Worm (Caenorhabditis elegans) whole organism, L1 larva: ENCODE results near the gene F49F1.14.

ENCODE experiments used
- C34B4.2 ChIP-seq: sonication (generic microtip); optimal IDR thresholded peaks from 2 replicates; lab custom pipeline; 2017; ENCODE audit warnings: mild to moderate bottlenecking, missing genetic modification characterization, missing compliant biosample characterization
- Y116A8C.19 ChIP-seq: sonication (generic microtip); optimal IDR thresholded peaks from 2 replicates; lab custom pipeline; 2016; ENCODE audit warnings: missing compliant biosample characterization, missing genetic modification characterization, borderline replicate concordance
- alr-1 ChIP-seq: fragments of 200-800 bp; sonication (Bioruptor generic); optimal IDR thresholded peaks from 2 replicates; lab custom pipeline; 2018; ENCODE audit warnings: borderline replicate concordance, mild to moderate bottlenecking, missing genetic modification characterization, missing compliant biosample characterization
- ceh-88 ChIP-seq: fragments of 200-800 bp; sonication (Bioruptor generic); IDR thresholded peaks from 2 replicates; pipeline ENCODE4 v1.3.6; 2022; ENCODE audit warnings: missing genetic modification characterization, missing compliant biosample characterization
- ces-1 ChIP-seq: fragments of 150-350 bp; optimal IDR thresholded peaks from 2 replicates; lab custom pipeline; 2014; ENCODE audit warnings: missing biosample characterization, missing genetic modification reagents, missing genetic modification characterization
- efl-3 ChIP-seq: fragments of 200-800 bp; sonication (Bioruptor generic); optimal IDR thresholded peaks from 2 replicates; lab custom pipeline; 2018; ENCODE audit warnings: mild to moderate bottlenecking, missing genetic modification characterization, missing compliant biosample characterization
- fkh-8 ChIP-seq: sonication (generic microtip); optimal IDR thresholded peaks from 2 replicates; lab custom pipeline; 2016; ENCODE audit warnings: mild to moderate bottlenecking, missing genetic modification characterization, missing compliant biosample characterization
- grh-1 ChIP-seq: fragments of 200-800 bp; sonication (Bioruptor generic); IDR thresholded peaks from 2 replicates; pipeline ENCODE4 v1.3.6; 2022; ENCODE audit warnings: missing genetic modification reagents, missing genetic modification characterization, missing compliant biosample characterization
- hpl-2 ChIP-seq: fragments of 150-350 bp; optimal IDR thresholded peaks from 2 replicates; lab custom pipeline; 2014; ENCODE audit warnings: missing biosample characterization, missing genetic modification reagents, missing genetic modification characterization
- jun-1 ChIP-seq: fragments of 150-350 bp; optimal IDR thresholded peaks from 2 replicates; lab custom pipeline; 2014; ENCODE audit warnings: missing biosample characterization, missing genetic modification reagents, missing genetic modification characterization
- lin-14 ChIP-seq: fragments of 200-800 bp; sonication (Bioruptor generic); optimal IDR thresholded peaks from 2 replicates; lab custom pipeline; 2018; ENCODE audit warnings: mild to moderate bottlenecking, missing genetic modification characterization, moderate library complexity, missing compliant biosample characterization
- lin-15B ChIP-seq: fragments of 150-350 bp; sonication (generic microtip); optimal IDR thresholded peaks from 3 replicates; lab custom pipeline; 2014; ENCODE audit warnings: missing biosample characterization, missing genetic modification characterization
- lin-39 ChIP-seq: fragments of 150-350 bp; optimal IDR thresholded peaks from 2 replicates; lab custom pipeline; 2014; ENCODE audit warnings: missing biosample characterization, missing genetic modification reagents, missing genetic modification characterization
- nhr-19 ChIP-seq: fragments of 200-800 bp; sonication (Bioruptor generic); conservative IDR thresholded peaks from 2 replicates; pipeline ENCODE4 v1.3.6; 2022; ENCODE audit warnings: missing genetic modification characterization, missing compliant biosample characterization
- nhr-28 ChIP-seq: fragments of 150-350 bp; optimal IDR thresholded peaks from 2 replicates; lab custom pipeline; 2014; ENCODE audit warnings: missing biosample characterization, missing genetic modification characterization
- nhr-47 ChIP-seq: sonication (generic microtip); optimal IDR thresholded peaks from 2 replicates; lab custom pipeline; 2016; ENCODE audit warnings: mild to moderate bottlenecking, missing genetic modification characterization, moderate library complexity, missing compliant biosample characterization
- pqm-1 ChIP-seq: sonication (generic microtip); optimal IDR thresholded peaks from 3 replicates; lab custom pipeline; 2017; ENCODE audit warnings: missing biosample characterization, missing genetic modification characterization
- rnt-1 ChIP-seq: sonication (generic microtip); optimal IDR thresholded peaks from 2 replicates; lab custom pipeline; 2016; ENCODE audit warnings: mild to moderate bottlenecking, missing genetic modification characterization, moderate library complexity, missing compliant biosample characterization
- snpc-4 ChIP-seq: fragments of 150-350 bp; optimal IDR thresholded peaks from 2 replicates; lab custom pipeline; 2014; ENCODE audit warnings: missing biosample characterization, missing genetic modification characterization
- sox-4 ChIP-seq: sonication (generic microtip); optimal IDR thresholded peaks from 2 replicates; lab custom pipeline; 2016; ENCODE audit warnings: missing genetic modification characterization, missing compliant biosample characterization
- sptf-1 ChIP-seq: fragments of 150-350 bp; optimal IDR thresholded peaks from 2 replicates; lab custom pipeline; 2014; ENCODE audit warnings: missing biosample characterization, missing genetic modification characterization
- tbx-2 ChIP-seq: sonication (generic microtip); optimal IDR thresholded peaks from 2 replicates; lab custom pipeline; 2016; ENCODE audit warnings: missing genetic modification characterization, missing compliant biosample characterization
- unc-98 ChIP-seq: fragments of 200-800 bp; sonication (Bioruptor generic); IDR thresholded peaks from 2 replicates; pipeline ENCODE4 v1.3.6; 2022; ENCODE audit warnings: missing genetic modification characterization, missing compliant biosample characterization
- ztf-11 ChIP-seq, 2 experiments: sonication (generic microtip); optimal IDR thresholded peaks; 2 replicates each; lab custom pipeline; 2016 to 2017; ENCODE audit warnings: missing genetic modification characterization in 2 of 2, missing biosample characterization in 1 of 2, missing compliant biosample characterization in 1 of 2

F49F1.14 gene

DNA sequence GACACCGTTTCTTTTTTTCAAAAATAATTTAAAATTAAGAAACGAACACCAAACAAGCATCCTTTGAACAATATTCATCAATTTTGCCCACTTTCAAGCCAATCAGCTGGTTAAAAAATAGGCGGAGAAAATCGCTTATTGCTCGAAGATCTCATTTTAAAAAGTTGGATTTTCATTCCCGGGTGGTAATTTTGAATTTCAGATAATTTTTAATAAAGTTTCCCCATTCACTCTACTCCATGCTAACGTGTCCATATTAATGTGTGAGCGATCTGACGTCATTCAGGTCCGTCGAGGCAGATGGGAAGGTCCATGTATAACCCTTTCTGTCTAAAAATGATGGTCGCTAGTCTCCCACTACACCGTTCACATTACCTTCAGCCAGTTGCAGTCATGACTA lies 43.8 kb downstream of the F49F1.14 start, which contains the start of gene fbxb-55:
fbxb-55 (plus strand) TSS at position 301 of the 400 bp plus-strand sequence.
- TF ChIP-seq ces-1 (GFP tag; lab: Kevin White, UChicago) (no peak), jun-1 (tag; lab: Kevin White, UChicago) (no peak), ceh-88 (GFP tag; lab: Robert Waterston, UW) (no peak), pqm-1 (tag; lab: Kevin White, UChicago) (no peak), sptf-1 (tag; lab: Kevin White, UChicago) (no peak), lin-39 (no peak), snpc-4 (tag; lab: Kevin White, UChicago) (no peak), ztf-11 (tag; optimal IDR thresholded peaks at IDR 0.05; lab: Kevin White, UChicago) (no peak), lin-14 (GFP tag; lab: Kevin White, UChicago) (no peak), grh-1 (GFP tag; lab: Robert Waterston, UW) (no peak)
- TF ChIP-seq, all 84 proteins: peak for 0

DNA sequence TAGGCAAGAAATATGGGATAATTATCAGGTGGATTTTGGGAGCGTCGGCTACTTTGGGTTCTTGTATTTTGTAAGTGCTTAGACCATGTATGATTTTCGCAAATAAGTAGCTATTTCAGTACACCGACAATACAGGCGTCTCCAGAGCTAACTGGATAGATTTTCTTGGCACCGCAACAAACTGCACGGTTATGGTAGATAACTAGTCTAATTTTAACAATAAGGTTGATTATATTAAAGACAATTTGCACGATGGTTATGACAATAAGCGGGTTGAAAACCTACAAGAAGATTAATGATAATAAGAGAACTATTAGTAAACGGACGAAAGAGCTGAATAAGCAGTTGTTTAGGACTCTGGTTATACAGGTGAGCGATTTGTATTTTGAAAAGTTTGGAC lies 45.0 kb downstream of the F49F1.14 start:
- TF ChIP-seq fkh-8 (tag; lab: Kevin White, UChicago) (no peak), efl-3 (no peak), tbx-2 (no peak), nhr-28 (tag; lab: Kevin White, UChicago) (no peak), alr-1 (tag; lab: Kevin White, UChicago) (no peak), rnt-1 (no peak), Y116A8C.19 (tag; lab: Kevin White, UChicago) (no peak), sox-4 (tag; lab: Kevin White, UChicago) (no peak), nhr-47 (tag; lab: Kevin White, UChicago) (no peak), unc-98 (GFP tag; lab: Robert Waterston, UW) (no peak), hpl-2 (no peak), lin-15B (tag; lab: Kevin White, UChicago) (no peak), nhr-19 (GFP tag; lab: Robert Waterston, UW) (no peak)

DNA sequence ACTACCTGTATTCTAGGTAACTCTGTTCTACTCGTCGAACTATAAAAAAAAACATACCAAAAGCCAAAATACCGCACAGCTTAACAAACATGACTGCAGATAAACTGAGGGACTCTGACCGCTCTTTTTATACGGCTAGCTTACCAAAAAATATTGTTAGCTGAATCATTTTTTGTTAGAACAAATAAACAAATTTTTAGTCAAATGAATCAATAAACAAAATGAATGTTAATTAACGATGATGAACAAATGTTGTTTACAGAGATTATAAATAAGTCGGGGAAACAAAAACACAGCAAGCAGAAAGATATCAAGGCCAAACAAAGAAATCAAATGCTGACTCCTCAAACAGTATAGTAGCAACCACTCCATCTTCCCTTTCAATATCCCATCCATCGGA lies 48.7 kb downstream of the F49F1.14 start, which contains the start of gene ilys-6:
ilys-6 (minus strand) TSS at position 101 of the 400 bp plus-strand sequence.
- TF ChIP-seq C34B4.2 (tag; lab: Kevin White, UChicago) = no peak
